Fruit fly (Drosophila melanogaster) whole organism, embryonic: ENCODE data around the gene CG3348.

ENCODE experiments used
- Abd-B ChIP-seq: fragments of 200-800 bp; sonication (Bioruptor generic); optimal IDR thresholded peaks from 2 replicates; lab custom pipeline; 2018; ENCODE audit warnings: missing biosample characterization, mild to moderate bottlenecking, missing genetic modification characterization, moderate library complexity
- Aef1 ChIP-seq: fragments of 200-800 bp; sonication (Bioruptor generic); IDR thresholded peaks from 3 replicates; pipeline ENCODE4 v1.3.6; 2022; ENCODE audit warnings: missing biosample characterization, missing genetic modification characterization
- CG10654 ChIP-seq: fragments of 200-800 bp; sonication (Bioruptor generic); optimal IDR thresholded peaks from 2 replicates; lab custom pipeline; 2016; ENCODE audit warnings: missing biosample characterization, missing genetic modification characterization
- CG12744 ChIP-seq: fragments of 200-800 bp; sonication (Bioruptor generic); optimal IDR thresholded peaks from 2 replicates; lab custom pipeline; 2016; ENCODE audit warnings: missing biosample characterization, missing genetic modification characterization
- CG13894 ChIP-seq: fragments of 200-800 bp; sonication (Bioruptor generic); optimal IDR thresholded peaks from 3 replicates; lab custom pipeline; 2018; ENCODE audit warnings: missing biosample characterization, mild to moderate bottlenecking, missing genetic modification characterization, moderate library complexity
- CG14014 ChIP-seq: fragments of 200-800 bp; sonication (Bioruptor generic); IDR thresholded peaks from 2 replicates; pipeline ENCODE4 v1.3.6; 2022; ENCODE audit warnings: missing biosample characterization, missing genetic modification characterization
- CG15479 ChIP-seq: fragments of 200-800 bp; sonication (Bioruptor generic); optimal IDR thresholded peaks from 3 replicates; lab custom pipeline; 2019; ENCODE audit warnings: missing biosample characterization, mild to moderate bottlenecking, missing genetic modification characterization, moderate library complexity
- CG17361 ChIP-seq: fragments of 200-800 bp; sonication (Bioruptor generic); IDR thresholded peaks from 3 replicates; pipeline ENCODE4 v1.3.6; 2022; ENCODE audit warnings: missing biosample characterization, missing genetic modification characterization
- CG18476 ChIP-seq: fragments of 200-800 bp; sonication (Bioruptor generic); optimal IDR thresholded peaks from 2 replicates; lab custom pipeline; 2016; ENCODE audit warnings: missing biosample characterization, mild to moderate bottlenecking, missing genetic modification characterization
- CG32767 ChIP-seq: fragments of 200-800 bp; sonication (Bioruptor generic); IDR thresholded peaks from 2 replicates; pipeline ENCODE4 v1.3.6; 2022; ENCODE audit warnings: missing biosample characterization, missing genetic modification characterization
- CG34422 ChIP-seq: fragments of 200-800 bp; sonication (Bioruptor generic); IDR thresholded peaks from 3 replicates; pipeline ENCODE4 v1.3.6; 2022; ENCODE audit warnings: missing biosample characterization, missing genetic modification characterization
- CG3847 ChIP-seq: fragments of 200-800 bp; sonication (Bioruptor generic); IDR thresholded peaks from 2 replicates; pipeline ENCODE4 v1.3.6; 2022; ENCODE audit warnings: missing biosample characterization, missing genetic modification characterization
- CG4360 ChIP-seq: fragments of 200-800 bp; sonication (Bioruptor generic); IDR thresholded peaks from 2 replicates; pipeline ENCODE4 v1.3.6; 2022; ENCODE audit warnings: missing biosample characterization, missing genetic modification characterization
- CG4707 ChIP-seq: fragments of 200-800 bp; sonication (Bioruptor generic); optimal IDR thresholded peaks from 2 replicates; lab custom pipeline; 2018; ENCODE audit warnings: missing biosample characterization, mild to moderate bottlenecking, missing genetic modification characterization, moderate library complexity
- CG6272 ChIP-seq: fragments of 200-800 bp; sonication (Bioruptor generic); IDR thresholded peaks from 2 replicates; pipeline ENCODE4 v1.3.6; 2022; ENCODE audit warnings: missing biosample characterization, missing genetic modification characterization
- CG7271 ChIP-seq: fragments of 200-800 bp; sonication (Bioruptor generic); optimal IDR thresholded peaks from 2 replicates; lab custom pipeline; 2018; ENCODE audit warnings: missing biosample characterization, mild to moderate bottlenecking, missing genetic modification characterization, moderate library complexity
- CG7357 ChIP-seq: fragments of 200-800 bp; sonication (Bioruptor generic); IDR thresholded peaks from 3 replicates; pipeline ENCODE4 v1.3.6; 2022; ENCODE audit warnings: missing biosample characterization, missing genetic modification characterization
- CG7786 ChIP-seq: fragments of 200-800 bp; sonication (Bioruptor generic); optimal IDR thresholded peaks from 2 replicates; lab custom pipeline; 2016; ENCODE audit warnings: missing biosample characterization, missing genetic modification characterization
- CG8290 ChIP-seq, 3 experiments: fragments of 200-800 bp; sonication (Bioruptor generic); optimal IDR thresholded peaks; 2 replicates each; lab custom pipeline; 2016 to 2019; ENCODE audit warnings: missing biosample characterization in 3 of 3, missing genetic modification characterization in 3 of 3, mild to moderate bottlenecking in 2 of 3, moderate library complexity in 1 of 3
- Doc2 ChIP-seq: fragments of 200-800 bp; sonication (Bioruptor generic); IDR thresholded peaks from 2 replicates; pipeline ENCODE4 v1.3.6; 2022; ENCODE audit warnings: missing biosample characterization, missing genetic modification characterization
- Fer1 ChIP-seq: fragments of 200-800 bp; sonication (Bioruptor generic); optimal IDR thresholded peaks from 2 replicates; lab custom pipeline; 2017; ENCODE audit warnings: missing biosample characterization, mild to moderate bottlenecking, missing genetic modification characterization
- Gsc ChIP-seq: fragments of 200-800 bp; sonication (Bioruptor generic); IDR thresholded peaks from 2 replicates; pipeline ENCODE4 v1.3.6; 2022; ENCODE audit warnings: missing biosample characterization, missing genetic modification characterization
- HLH54F ChIP-seq: fragments of 200-800 bp; sonication (Bioruptor generic); optimal IDR thresholded peaks from 3 replicates; lab custom pipeline; 2016; ENCODE audit warnings: missing biosample characterization, missing genetic modification characterization
- Hr51 ChIP-seq, 2 experiments: fragments of 200-800 bp; sonication (Bioruptor generic); optimal IDR thresholded peaks; 2 replicates in 1 of 2; 3 replicates in 1 of 2; lab custom pipeline; 2016 to 2018; ENCODE audit warnings: missing biosample characterization in 2 of 2, missing genetic modification characterization in 2 of 2, mild to moderate bottlenecking in 1 of 2, moderate library complexity in 1 of 2
- Kr ChIP-seq: fragments of 200-800 bp; sonication (Bioruptor generic); optimal IDR thresholded peaks from 2 replicates; lab custom pipeline; 2017; ENCODE audit warnings: missing biosample characterization, mild to moderate bottlenecking, missing genetic modification characterization
- Lim3 ChIP-seq: fragments of 200-800 bp; sonication (Bioruptor generic); IDR thresholded peaks from 2 replicates; pipeline ENCODE4 v1.3.6; 2022; ENCODE audit warnings: missing biosample characterization, missing genetic modification characterization
- MBD-R2 ChIP-seq: fragments of 200-800 bp; sonication (Bioruptor generic); IDR thresholded peaks from 2 replicates; pipeline ENCODE4 v1.3.6; 2022; ENCODE audit warnings: missing biosample characterization, missing genetic modification characterization
- NfI ChIP-seq: fragments of 200-800 bp; sonication (Bioruptor generic); optimal IDR thresholded peaks from 3 replicates; lab custom pipeline; 2018; ENCODE audit warnings: missing biosample characterization, mild to moderate bottlenecking, missing genetic modification characterization, moderate library complexity
- Rx ChIP-seq: fragments of 200-800 bp; sonication (Bioruptor generic); IDR thresholded peaks from 2 replicates; pipeline ENCODE4 v1.3.6; 2022; ENCODE audit warnings: missing biosample characterization, missing genetic modification characterization
- Xrp1 ChIP-seq: fragments of 200-800 bp; sonication (Bioruptor generic); IDR thresholded peaks from 2 replicates; pipeline ENCODE4 v1.3.6; 2022; ENCODE audit warnings: missing biosample characterization, missing genetic modification characterization
- bsh ChIP-seq, 2 experiments: fragments of 200-800 bp; sonication (Bioruptor generic); optimal IDR thresholded peaks; 2 replicates each; lab custom pipeline; 2017 to 2018; ENCODE audit warnings: mild to moderate bottlenecking in 2 of 2, missing biosample characterization in 2 of 2, missing genetic modification characterization in 2 of 2, moderate library complexity in 1 of 2
- cad ChIP-seq: fragments of >200 bp; optimal IDR thresholded peaks from 2 replicates; lab custom pipeline; 2017; ENCODE audit warnings: missing biosample characterization, missing genetic modification characterization
- chinmo ChIP-seq: fragments of 200-800 bp; sonication (Bioruptor generic); IDR thresholded peaks from 4 replicates; pipeline ENCODE4 v1.3.6; 2022; ENCODE audit warnings: missing biosample characterization, missing genetic modification characterization; ENCODE audit not compliant: partially characterized antibody
- corto ChIP-seq: fragments of 200-800 bp; sonication (Bioruptor generic); optimal IDR thresholded peaks from 2 replicates; lab custom pipeline; 2016; ENCODE audit warnings: missing biosample characterization, mild to moderate bottlenecking, missing genetic modification characterization, moderate library complexity
- gce ChIP-seq: fragments of 200-800 bp; sonication (Bioruptor generic); IDR thresholded peaks from 3 replicates; pipeline ENCODE4 v1.3.6; 2022; ENCODE audit warnings: missing biosample characterization, missing genetic modification characterization
- ham ChIP-seq: fragments of 200-800 bp; sonication (Bioruptor generic); IDR thresholded peaks from 2 replicates; pipeline ENCODE4 v1.3.6; 2022; ENCODE audit warnings: missing biosample characterization, missing genetic modification characterization
- hkb ChIP-seq, 2 experiments: fragments of 200-800 bp in 1 of 2; fragments of >200 bp in 1 of 2; sonication (Bioruptor generic) in 1 of 2; IDR thresholded peaks in 1 of 2; optimal IDR thresholded peaks in 1 of 2; 2 replicates each; pipeline versions ENCODE4 v1.3.6 to Lab custom; 2017 to 2022; ENCODE audit warnings: missing biosample characterization in 1 of 2, missing genetic modification characterization in 1 of 2
- ken ChIP-seq: fragments of 200-800 bp; sonication (Bioruptor generic); IDR thresholded peaks from 3 replicates; pipeline ENCODE4 v1.3.6; 2022; ENCODE audit warnings: missing biosample characterization, missing genetic modification characterization
- lola ChIP-seq, 3 experiments: fragments of >200 bp in 2 of 3; fragments of 200-800 bp in 1 of 3; sonication (Bioruptor generic) in 1 of 3; optimal IDR thresholded peaks; 2 replicates each; lab custom pipeline; 2017 to 2019; ENCODE audit warnings: missing biosample characterization in 3 of 3, missing genetic modification characterization in 3 of 3, mild to moderate bottlenecking in 1 of 3, moderate library complexity in 1 of 3
- onecut ChIP-seq: fragments of 200-800 bp; sonication (Bioruptor generic); IDR thresholded peaks from 2 replicates; pipeline ENCODE4 v1.3.6; 2022; ENCODE audit warnings: missing biosample characterization, missing genetic modification characterization
- schlank ChIP-seq: fragments of 200-800 bp; sonication (Bioruptor generic); optimal IDR thresholded peaks from 2 replicates; lab custom pipeline; 2018; ENCODE audit warnings: missing biosample characterization, mild to moderate bottlenecking, missing genetic modification characterization
- sim ChIP-seq: fragments of 200-800 bp; sonication (Bioruptor generic); IDR thresholded peaks from 2 replicates; pipeline ENCODE4 v1.3.6; 2022; ENCODE audit warnings: missing biosample characterization, missing genetic modification characterization
- slbo ChIP-seq: fragments of 200-800 bp; sonication (Bioruptor generic); IDR thresholded peaks from 2 replicates; pipeline ENCODE4 v1.3.6; 2022; ENCODE audit warnings: missing biosample characterization, missing genetic modification characterization
- stwl ChIP-seq: fragments of 200-800 bp; sonication (Bioruptor generic); optimal IDR thresholded peaks from 3 replicates; lab custom pipeline; 2018; ENCODE audit warnings: missing biosample characterization, mild to moderate bottlenecking, missing genetic modification characterization, moderate library complexity

CG3348 gene

DNA sequence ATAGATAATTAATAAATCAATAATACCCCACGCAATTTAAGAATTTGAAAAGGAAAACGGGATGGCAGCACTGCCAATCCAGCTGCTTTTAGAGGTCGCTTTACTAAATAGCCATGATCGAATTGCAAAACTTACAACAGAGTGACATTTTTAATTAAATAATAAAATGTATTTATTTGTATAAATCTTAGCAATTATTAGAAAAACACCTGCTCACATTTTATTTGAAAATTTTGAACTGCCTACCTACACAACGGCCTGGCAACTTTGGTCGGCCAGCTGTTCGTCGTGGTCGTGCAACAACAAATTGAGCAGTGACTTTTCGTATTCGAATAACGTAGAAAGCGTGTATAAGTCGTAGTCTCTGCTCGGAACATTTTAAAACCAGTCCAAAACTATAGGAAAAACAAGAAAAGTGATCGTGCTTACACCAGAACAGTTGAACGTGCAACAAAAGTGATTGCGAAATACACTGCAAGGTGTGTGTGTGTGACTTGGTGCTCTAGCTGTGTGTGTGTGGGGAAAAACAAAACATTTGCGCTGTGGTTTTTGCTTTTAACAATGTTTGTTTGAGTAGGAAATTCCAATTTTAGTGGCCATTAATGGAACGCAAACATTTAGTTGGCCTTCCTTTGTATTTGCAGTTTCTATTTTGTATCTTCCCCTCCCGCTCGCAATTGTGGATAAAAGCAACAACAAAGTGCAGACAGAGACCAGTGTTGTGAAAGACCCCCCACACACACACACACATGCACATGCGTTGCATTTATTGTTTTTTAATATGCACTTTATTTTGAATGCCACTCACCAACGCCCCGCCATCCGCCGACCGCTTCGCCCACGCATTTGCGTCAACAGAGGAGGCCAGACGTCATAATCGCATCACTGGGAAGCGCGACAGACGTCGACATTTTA is 17.2 kb downstream of the CG3348 start, which contains the start of gene CG5938 (continued):
- TF ChIP-seq Doc2 = no peak
- peak; percentile 53 for TF ChIP-seq CG15479 (GFP tag; lab: Kevin White, UChicago)
- no peak for TF ChIP-seq CG7786 (GFP tag; lab: Kevin White, UChicago)
- peak; percentile 44 for TF ChIP-seq CG3847 (GFP tag; lab: Robert Waterston, UW)
- TF ChIP-seq CG17361 (GFP tag; lab: Robert Waterston, UW) = peak; percentile 46; the same call in 1 of the 3 replicates
- peak; percentile 38; the same call in 1 of the 2 replicates for TF ChIP-seq MBD-R2 (GFP tag; lab: Robert Waterston, UW)
- TF ChIP-seq CG10654 (GFP tag; lab: Kevin White, UChicago) = peak; percentile 0
- TF ChIP-seq lola (GFP tag; optimal IDR thresholded peaks at IDR 0.05; lab: Kevin White, UChicago) = peak in 1 of 3 experiments; percentile 20
- TF ChIP-seq Xrp1 (GFP tag; lab: Robert Waterston, UW) = peak; percentile 26; the same call in 1 of the 2 replicates
- TF ChIP-seq chinmo (GFP tag; lab: Robert Waterston, UW) = peak; percentile 90; the same call in 3 of the 4 replicates
- TF ChIP-seq gce = no peak
- peak; percentile 19 for TF ChIP-seq CG18476
- TF ChIP-seq Gsc (GFP tag; lab: Robert Waterston, UW) = no peak
- TF ChIP-seq CG34422 (GFP tag; lab: Robert Waterston, UW) = peak; percentile 30; the same call in 1 of the 3 replicates
- TF ChIP-seq stwl (tag; lab: Kevin White, UChicago) = peak; percentile 51
- peak; percentile 22 for TF ChIP-seq Fer1
- TF ChIP-seq Aef1 (GFP tag; lab: Robert Waterston, UW) = peak; percentile 48; the same call in 2 of the 3 replicates
- no peak for TF ChIP-seq cad
- TF ChIP-seq Rx (GFP tag; lab: Robert Waterston, UW) = no peak; the same call in 1 of the 2 replicates
- TF ChIP-seq slbo (GFP tag; lab: Robert Waterston, UW) = peak; percentile 32; the same call in 1 of the 2 replicates
- peak; percentile 47 for TF ChIP-seq NfI (GFP tag; lab: Kevin White, UChicago)
- no peak for TF ChIP-seq Lim3
- peak in 1 of 2 experiments; percentile 29 for TF ChIP-seq Hr51 (GFP tag; optimal IDR thresholded peaks at IDR 0.05; lab: Kevin White, UChicago)
- peak; percentile 25 for TF ChIP-seq Abd-B (GFP tag; lab: Kevin White, UChicago)
- TF ChIP-seq CG13894 = peak; percentile 13
- TF ChIP-seq onecut (GFP tag; lab: Robert Waterston, UW) = peak; percentile 73
- TF ChIP-seq CG6272 (GFP tag; lab: Robert Waterston, UW) = no peak
- TF ChIP-seq ken (GFP tag; lab: Robert Waterston, UW) = 0 out of 3 replicates have a peak, but pooled peaks have one; percentile 13
- no peak for TF ChIP-seq CG7357 (GFP tag; lab: Robert Waterston, UW)
- TF ChIP-seq CG8290 (GFP tag; optimal IDR thresholded peaks at IDR 0.05; lab: Kevin White, UChicago) = no peak
- no peak for TF ChIP-seq CG8290 (tag; optimal IDR thresholded peaks at IDR 0.05; lab: Kevin White, UChicago)

DNA sequence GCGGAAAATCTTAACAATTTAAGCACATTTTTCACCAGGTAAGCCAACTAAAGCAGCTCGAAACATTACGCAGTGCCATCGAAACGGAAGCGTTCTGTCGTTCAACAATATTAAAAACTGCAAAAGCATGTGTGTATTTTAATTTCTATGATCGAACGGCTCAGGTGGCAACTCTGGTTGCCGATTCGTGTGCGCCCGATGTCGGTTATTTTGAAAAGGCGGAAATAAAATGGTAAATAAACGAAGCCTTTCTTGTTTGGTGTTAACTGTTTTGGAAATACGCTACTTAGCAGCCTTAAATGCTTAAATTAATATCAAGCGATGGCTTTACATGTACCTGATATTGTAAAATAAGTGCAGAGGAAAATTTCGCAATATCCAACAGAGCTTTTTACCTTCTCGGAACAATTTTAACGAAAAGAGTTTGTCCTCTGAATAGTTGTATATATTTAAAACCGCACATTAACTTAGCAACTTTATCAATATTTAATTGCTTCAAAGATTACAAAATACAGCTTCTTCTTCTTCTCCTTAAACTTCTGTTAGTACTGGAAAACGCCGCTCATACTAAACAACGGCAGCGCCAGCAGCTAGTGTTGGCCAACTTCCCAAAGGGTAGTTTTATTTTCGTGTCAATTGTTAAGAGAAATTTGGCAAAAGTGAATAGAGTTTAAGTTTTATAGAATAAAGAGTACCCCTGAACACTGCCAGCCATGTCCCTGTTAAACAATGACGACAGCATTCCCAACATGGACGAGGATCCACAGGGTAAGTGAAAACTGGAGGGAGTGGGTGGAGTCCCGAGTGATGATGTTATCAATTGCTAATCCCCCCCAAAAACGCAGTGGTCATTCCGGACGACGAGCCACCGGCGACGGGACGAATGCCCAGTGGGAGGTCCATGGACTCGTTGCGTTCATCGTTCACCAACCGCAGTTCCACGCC is 18.6 kb downstream of the CG3348 start, which contains the start of gene CG5934:
CG5934 (plus strand) TSS at position 588 of the 945 bp plus-strand sequence.
- TF ChIP-seq CG7271 (tag; lab: Kevin White, UChicago) (no peak), CG34422 (GFP tag; lab: Robert Waterston, UW) (no peak), CG4707 (GFP tag; lab: Kevin White, UChicago) (no peak), CG12744 (GFP tag; lab: Kevin White, UChicago) (no peak), Kr (GFP tag; lab: Kevin White, UChicago) (no peak), CG32767 (GFP tag; lab: Robert Waterston, UW) (no peak), CG4360 (GFP tag; lab: Robert Waterston, UW) (no peak), bsh (GFP tag; optimal IDR thresholded peaks at IDR 0.05; lab: Kevin White, UChicago) (no peak), sim (GFP tag; lab: Robert Waterston, UW) (no peak), schlank (tag; lab: Kevin White, UChicago) (no peak), hkb (optimal IDR thresholded peaks at IDR 0.05; lab: Kevin White, UChicago) (no peak), hkb (GFP tag; IDR thresholded peaks at IDR 0.05; lab: Robert Waterston, UW) (no peak), slbo (GFP tag; lab: Robert Waterston, UW) (peak; percentile 75), CG8290 (GFP tag; optimal IDR thresholded peaks at IDR 0.05; lab: Kevin White, UChicago) (peak; percentile 46), CG8290 (tag; optimal IDR thresholded peaks at IDR 0.05; lab: Kevin White, UChicago) (no peak), HLH54F (GFP tag; lab: Kevin White, UChicago) (peak; percentile 44), ham (no peak), corto (GFP tag; lab: Kevin White, UChicago) (no peak), CG14014 (GFP tag; lab: Robert Waterston, UW) (no peak; the same call in 1 of the 2 replicates)
